Fruit fly (Drosophila melanogaster) whole organism, embryonic: ENCODE data around the gene Cyp28d2.
A peak's percentile ranks its signal among the peaks of the same experiment; 100 is the strongest.

Experiments used
- Ada2b ChIP-seq: fragments of 200-800 bp; sonication (Bioruptor generic); IDR thresholded peaks from 2 replicates; pipeline ENCODE4 v1.3.6; 2022; ENCODE audit warnings: missing biosample characterization, missing genetic modification characterization
- CG12104 ChIP-seq: fragments of 200-800 bp; sonication (Bioruptor generic); optimal IDR thresholded peaks from 3 replicates; lab custom pipeline; 2016; ENCODE audit warnings: missing biosample characterization, missing genetic modification characterization
- CG13296 ChIP-seq: fragments of 200-800 bp; sonication (Bioruptor generic); optimal IDR thresholded peaks from 3 replicates; lab custom pipeline; 2018; ENCODE audit warnings: missing biosample characterization, mild to moderate bottlenecking, missing genetic modification characterization
- CG13424 ChIP-seq: fragments of 200-800 bp; sonication (Bioruptor generic); optimal IDR thresholded peaks from 2 replicates; lab custom pipeline; 2019; ENCODE audit warnings: missing biosample characterization, mild to moderate bottlenecking, missing genetic modification characterization, moderate library complexity
- CG15011 ChIP-seq: fragments of 200-800 bp; sonication (Bioruptor generic); optimal IDR thresholded peaks from 3 replicates; lab custom pipeline; 2018; ENCODE audit warnings: missing biosample characterization, mild to moderate bottlenecking, missing genetic modification characterization
- CG15269 ChIP-seq: fragments of 200-800 bp; sonication (Bioruptor generic); optimal IDR thresholded peaks from 2 replicates; lab custom pipeline; 2018; ENCODE audit warnings: missing biosample characterization, mild to moderate bottlenecking, missing genetic modification characterization, moderate library complexity
- CG1603 ChIP-seq: fragments of 200-800 bp; sonication (Bioruptor generic); optimal IDR thresholded peaks from 2 replicates; lab custom pipeline; 2019; ENCODE audit warnings: missing biosample characterization, mild to moderate bottlenecking, missing genetic modification characterization, moderate library complexity
- CG17385 ChIP-seq: fragments of 200-800 bp; sonication (Bioruptor generic); optimal IDR thresholded peaks from 3 replicates; lab custom pipeline; 2018; ENCODE audit warnings: missing biosample characterization, mild to moderate bottlenecking, missing genetic modification characterization
- CG18011 ChIP-seq: fragments of 200-800 bp; sonication (Bioruptor generic); optimal IDR thresholded peaks from 2 replicates; lab custom pipeline; 2017; ENCODE audit warnings: missing biosample characterization, missing genetic modification characterization, mild to moderate bottlenecking, moderate library complexity, missing genotype
- CG18476 ChIP-seq: fragments of 200-800 bp; sonication (Bioruptor generic); optimal IDR thresholded peaks from 2 replicates; lab custom pipeline; 2016; ENCODE audit warnings: missing biosample characterization, mild to moderate bottlenecking, missing genetic modification characterization
- CG30403 ChIP-seq: fragments of 200-800 bp; sonication (Bioruptor generic); optimal IDR thresholded peaks from 3 replicates; lab custom pipeline; 2016; ENCODE audit warnings: missing biosample characterization, missing genetic modification characterization
- CG3065 ChIP-seq: fragments of 200-800 bp; sonication (Bioruptor generic); optimal IDR thresholded peaks from 2 replicates; lab custom pipeline; 2016; ENCODE audit warnings: missing biosample characterization, missing genetic modification characterization
- CG32767 ChIP-seq: fragments of 200-800 bp; sonication (Bioruptor generic); IDR thresholded peaks from 2 replicates; pipeline ENCODE4 v1.3.6; 2022; ENCODE audit warnings: missing biosample characterization, missing genetic modification characterization
- CG43689 ChIP-seq: fragments of 200-800 bp; sonication (Bioruptor generic); IDR thresholded peaks from 2 replicates; pipeline ENCODE4 v1.3.6; 2022; ENCODE audit warnings: missing biosample characterization, missing genetic modification characterization
- CG7357 ChIP-seq: fragments of 200-800 bp; sonication (Bioruptor generic); IDR thresholded peaks from 3 replicates; pipeline ENCODE4 v1.3.6; 2022; ENCODE audit warnings: missing biosample characterization, missing genetic modification characterization
- CG7745 ChIP-seq: fragments of 200-800 bp; sonication (Bioruptor generic); optimal IDR thresholded peaks from 2 replicates; lab custom pipeline; 2018; ENCODE audit warnings: missing biosample characterization, mild to moderate bottlenecking, missing genetic modification characterization, moderate library complexity
- CG8944 ChIP-seq: fragments of 200-800 bp; sonication (Bioruptor generic); optimal IDR thresholded peaks from 3 replicates; lab custom pipeline; 2016; ENCODE audit warnings: missing biosample characterization, missing genetic modification characterization
- CG9437 ChIP-seq: fragments of 200-800 bp; sonication (Bioruptor generic); optimal IDR thresholded peaks from 2 replicates; lab custom pipeline; 2018; ENCODE audit warnings: missing biosample characterization, mild to moderate bottlenecking, missing genetic modification characterization
- CG9876 ChIP-seq: fragments of 200-800 bp; sonication (Bioruptor generic); optimal IDR thresholded peaks from 2 replicates; lab custom pipeline; 2016; ENCODE audit warnings: missing biosample characterization, missing genetic modification characterization
- CoRest ChIP-seq: fragments of 200-800 bp; sonication (Bioruptor generic); optimal IDR thresholded peaks from 3 replicates; lab custom pipeline; 2018; ENCODE audit warnings: missing biosample characterization, mild to moderate bottlenecking, missing genetic modification characterization, moderate library complexity
- Doc3 ChIP-seq: fragments of 200-800 bp; sonication (Bioruptor generic); IDR thresholded peaks from 3 replicates; pipeline ENCODE4 v1.3.6; 2022; ENCODE audit warnings: missing biosample characterization, missing genetic modification characterization; ENCODE audit not compliant: partially characterized antibody
- Ets65A ChIP-seq: fragments of 200-800 bp; sonication (Bioruptor generic); peaks from one replicate; lab custom pipeline; 2016; ENCODE audit warnings: missing biosample characterization, missing genetic modification characterization
- Ets97D ChIP-seq: fragments of 200-800 bp; sonication (Bioruptor generic); optimal IDR thresholded peaks from 3 replicates; lab custom pipeline; 2016; ENCODE audit warnings: missing biosample characterization, missing genetic modification characterization
- H2.0 ChIP-seq: fragments of 200-800 bp; sonication (Bioruptor generic); IDR thresholded peaks from 2 replicates; pipeline ENCODE4 v1.3.6; 2022; ENCODE audit warnings: missing biosample characterization, missing genetic modification characterization
- HLHmδ ChIP-seq: fragments of 200-800 bp; sonication (Bioruptor generic); optimal IDR thresholded peaks from 2 replicates; lab custom pipeline; 2018; ENCODE audit warnings: missing biosample characterization, mild to moderate bottlenecking, missing genetic modification characterization, moderate library complexity
- Hmx ChIP-seq: fragments of 200-800 bp; sonication (Bioruptor generic); optimal IDR thresholded peaks from 2 replicates; lab custom pipeline; 2016; ENCODE audit warnings: missing biosample characterization, missing genetic modification characterization
- Hr3 ChIP-seq: fragments of 200-800 bp; sonication (Bioruptor generic); optimal IDR thresholded peaks from 3 replicates; lab custom pipeline; 2016; ENCODE audit warnings: missing biosample characterization, missing genetic modification characterization
- Hr51 ChIP-seq, 2 experiments: fragments of 200-800 bp; sonication (Bioruptor generic); optimal IDR thresholded peaks; 2 replicates in 1 of 2; 3 replicates in 1 of 2; lab custom pipeline; 2016 to 2018; ENCODE audit warnings: missing biosample characterization in 2 of 2, missing genetic modification characterization in 2 of 2, mild to moderate bottlenecking in 1 of 2, moderate library complexity in 1 of 2
- Lim3 ChIP-seq: fragments of 200-800 bp; sonication (Bioruptor generic); IDR thresholded peaks from 2 replicates; pipeline ENCODE4 v1.3.6; 2022; ENCODE audit warnings: missing biosample characterization, missing genetic modification characterization
- Myb ChIP-seq: fragments of 200-800 bp; sonication (Bioruptor generic); optimal IDR thresholded peaks from 2 replicates; lab custom pipeline; 2016; ENCODE audit warnings: missing biosample characterization, missing genetic modification characterization
- Nf-YC ChIP-seq: fragments of 200-800 bp; optimal IDR thresholded peaks from 3 replicates; lab custom pipeline; 2019; ENCODE audit warnings: missing biosample characterization, mild to moderate bottlenecking, missing genetic modification characterization, moderate library complexity
- Rx ChIP-seq: fragments of 200-800 bp; sonication (Bioruptor generic); IDR thresholded peaks from 2 replicates; pipeline ENCODE4 v1.3.6; 2022; ENCODE audit warnings: missing biosample characterization, missing genetic modification characterization
- Sry-β ChIP-seq: fragments of 200-800 bp; sonication (Bioruptor generic); optimal IDR thresholded peaks from 2 replicates; lab custom pipeline; 2018; ENCODE audit warnings: missing biosample characterization, mild to moderate bottlenecking, missing genetic modification characterization, moderate library complexity
- Ssrp ChIP-seq: fragments of 200-800 bp; sonication (Bioruptor generic); optimal IDR thresholded peaks from 2 replicates; lab custom pipeline; 2018; ENCODE audit warnings: missing biosample characterization, mild to moderate bottlenecking, missing genetic modification characterization, moderate library complexity
- chinmo ChIP-seq: fragments of 200-800 bp; sonication (Bioruptor generic); IDR thresholded peaks from 4 replicates; pipeline ENCODE4 v1.3.6; 2022; ENCODE audit warnings: missing biosample characterization, missing genetic modification characterization; ENCODE audit not compliant: partially characterized antibody
- chn ChIP-seq: fragments of 200-800 bp; sonication (Bioruptor generic); optimal IDR thresholded peaks from 2 replicates; lab custom pipeline; 2016; ENCODE audit warnings: missing biosample characterization, missing genetic modification characterization
- da ChIP-seq: fragments of 200-800 bp; sonication (Bioruptor generic); optimal IDR thresholded peaks from 2 replicates; lab custom pipeline; 2016; ENCODE audit warnings: missing biosample characterization, missing genetic modification characterization
- dimm ChIP-seq: fragments of 200-800 bp; sonication (Bioruptor generic); IDR thresholded peaks from 2 replicates; pipeline ENCODE4 v1.3.6; 2022; ENCODE audit warnings: missing biosample characterization, missing genetic modification characterization
- dm ChIP-seq: fragments of 200-800 bp; sonication (Bioruptor generic); optimal IDR thresholded peaks from 3 replicates; lab custom pipeline; 2016; ENCODE audit warnings: missing biosample characterization, missing genetic modification characterization
- dmrt99B ChIP-seq: fragments of 200-800 bp; sonication (Bioruptor generic); optimal IDR thresholded peaks from 2 replicates; lab custom pipeline; 2018; ENCODE audit warnings: missing biosample characterization, mild to moderate bottlenecking, missing genetic modification characterization, moderate library complexity
- dpn ChIP-seq, 2 experiments: fragments of 200-800 bp; sonication (Bioruptor generic); optimal IDR thresholded peaks; 3 replicates each; lab custom pipeline; 2016; ENCODE audit warnings: missing biosample characterization in 2 of 2, missing genetic modification characterization in 2 of 2
- eve ChIP-seq, 2 experiments: fragments of >200 bp; optimal IDR thresholded peaks; 2 replicates each; lab custom pipeline; 2017; ENCODE audit warnings: missing biosample characterization in 2 of 2, missing genetic modification characterization in 2 of 2
- org-1 ChIP-seq: fragments of 200-800 bp; sonication (Bioruptor generic); optimal IDR thresholded peaks from 2 replicates; lab custom pipeline; 2017; ENCODE audit warnings: missing biosample characterization, missing genetic modification characterization
- row ChIP-seq: fragments of 200-800 bp; sonication (Bioruptor generic); IDR thresholded peaks from 3 replicates; pipeline ENCODE4 v1.3.6; 2022; ENCODE audit warnings: missing biosample characterization, missing genetic modification characterization
- shn ChIP-seq: fragments of 200-800 bp; sonication (Bioruptor generic); optimal IDR thresholded peaks from 3 replicates; lab custom pipeline; 2016; ENCODE audit warnings: missing biosample characterization, missing genetic modification characterization
- slbo ChIP-seq: fragments of 200-800 bp; sonication (Bioruptor generic); IDR thresholded peaks from 2 replicates; pipeline ENCODE4 v1.3.6; 2022; ENCODE audit warnings: missing biosample characterization, missing genetic modification characterization
- sr ChIP-seq: fragments of 200-800 bp; sonication (Bioruptor generic); IDR thresholded peaks from 3 replicates; pipeline ENCODE4 v1.3.6; 2022; ENCODE audit warnings: missing biosample characterization, missing genetic modification characterization
- ssp ChIP-seq: fragments of 200-800 bp; sonication (Bioruptor generic); IDR thresholded peaks from 2 replicates; pipeline ENCODE4 v1.3.6; 2022; ENCODE audit warnings: missing biosample characterization, missing genetic modification characterization
- usp ChIP-seq: fragments of >200 bp; optimal IDR thresholded peaks from 2 replicates; lab custom pipeline; 2017; ENCODE audit warnings: missing biosample characterization, missing genetic modification characterization
- zen ChIP-seq: fragments of 200-800 bp; sonication (Bioruptor generic); optimal IDR thresholded peaks from 3 replicates; lab custom pipeline; 2018; ENCODE audit warnings: missing biosample characterization, mild to moderate bottlenecking, missing genetic modification characterization, moderate library complexity

Gene Cyp28d2

DNA sequence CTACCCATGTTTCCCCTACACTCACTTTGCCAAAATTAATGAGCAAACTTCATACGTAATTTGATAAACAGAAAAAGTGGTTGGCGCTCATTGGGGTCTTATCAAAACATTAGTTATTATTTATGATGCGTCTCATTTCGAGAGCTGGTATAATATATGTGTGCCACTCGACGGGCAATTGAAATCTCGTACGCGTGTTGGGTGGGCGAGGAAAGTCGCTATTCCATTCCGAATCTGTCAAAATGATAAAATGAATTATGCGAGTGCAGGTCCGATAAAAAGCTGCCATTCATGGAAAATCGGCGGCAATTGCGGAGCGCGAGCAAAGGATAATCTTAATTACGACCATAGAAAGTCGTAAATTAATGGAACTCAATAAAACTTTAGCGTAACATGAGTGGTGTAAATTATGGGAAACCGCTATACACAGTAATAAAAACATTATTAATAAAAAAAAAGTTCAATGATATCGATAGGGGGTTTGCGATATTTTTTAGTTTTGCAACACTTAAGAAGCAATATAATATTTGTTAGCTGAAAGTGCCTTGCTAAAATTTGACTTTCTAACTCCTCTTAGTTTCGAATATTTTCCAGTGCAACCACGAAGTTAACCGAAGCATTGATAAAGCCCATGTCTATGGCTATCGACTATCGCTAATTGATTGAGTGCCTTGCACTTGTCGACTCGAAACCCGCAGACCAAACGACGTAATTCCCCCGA, 35.3 kb downstream of the Cyp28d2 start (continued):
- peak in 1 of 2 experiments; percentile 46 for TF ChIP-seq Hr51 (GFP tag; optimal IDR thresholded peaks at IDR 0.05; lab: Kevin White, UChicago)
- peak in 1 of 2 experiments; percentile 50 for TF ChIP-seq eve (GFP tag; optimal IDR thresholded peaks at IDR 0.05; lab: Kevin White, UChicago)
- no peak for TF ChIP-seq CG18476 (GFP tag; lab: Kevin White, UChicago)
- TF ChIP-seq Ets97D (GFP tag; lab: Kevin White, UChicago) = no peak
- TF ChIP-seq Nf-YC (tag; lab: Kevin White, UChicago) = no peak
- TF ChIP-seq CG9437 (GFP tag; lab: Kevin White, UChicago) = peak; percentile 3
- no peak for TF ChIP-seq CG18011
- TF ChIP-seq dm (GFP tag; lab: Kevin White, UChicago) = no peak
- no peak for TF ChIP-seq CG9876
- peak; percentile 41 for TF ChIP-seq dmrt99B (tag; lab: Kevin White, UChicago)
- TF ChIP-seq org-1 (GFP tag; lab: Kevin White, UChicago) = no peak
- TF ChIP-seq CG17385 = peak; percentile 21
- no peak for TF ChIP-seq slbo (GFP tag; lab: Robert Waterston, UW)
- TF ChIP-seq zen (tag; lab: Kevin White, UChicago) = no peak
- no peak for TF ChIP-seq CG13424
- TF ChIP-seq CG15011 (GFP tag; lab: Kevin White, UChicago) = no peak
- TF ChIP-seq usp (GFP tag; lab: Kevin White, UChicago) = no peak
- TF ChIP-seq Hmx = no peak
- TF ChIP-seq dpn (GFP tag; optimal IDR thresholded peaks at IDR 0.05; lab: Kevin White, UChicago) = peak in 1 of 2 experiments; percentile 7
- no peak for TF ChIP-seq shn (GFP tag; lab: Kevin White, UChicago)
- TF ChIP-seq row = peak; percentile 54; the same call in 2 of the 3 replicates
- no peak for TF ChIP-seq CG32767 (GFP tag; lab: Robert Waterston, UW)
- TF ChIP-seq CG7357 (GFP tag; lab: Robert Waterston, UW) = no peak
- no peak for TF ChIP-seq CG8944 (GFP tag; lab: Kevin White, UChicago)
- peak; percentile 21; the same call in 1 of the 2 replicates for TF ChIP-seq H2.0 (GFP tag; lab: Robert Waterston, UW)
- TF ChIP-seq Rx (GFP tag; lab: Robert Waterston, UW) = no peak
- no peak for TF ChIP-seq da (GFP tag; lab: Kevin White, UChicago)
- TF ChIP-seq CG30403 (GFP tag; lab: Kevin White, UChicago) = peak; percentile 12
- no peak for TF ChIP-seq chn (GFP tag; lab: Kevin White, UChicago)
- TF ChIP-seq CG13296 (GFP tag; lab: Kevin White, UChicago) = peak; percentile 17
- TF ChIP-seq Doc3 (GFP tag; lab: Robert Waterston, UW) = no peak
- TF ChIP-seq Lim3 (GFP tag; lab: Robert Waterston, UW) = no peak
- no peak for TF ChIP-seq dimm (GFP tag; lab: Robert Waterston, UW)
- TF ChIP-seq sr (GFP tag; lab: Robert Waterston, UW) = no peak
- no peak for TF ChIP-seq CG7745 (tag; lab: Kevin White, UChicago)
- no peak for TF ChIP-seq Ssrp (tag; lab: Kevin White, UChicago)
- no peak for TF ChIP-seq Ada2b (GFP tag; lab: Robert Waterston, UW)
- no peak for TF ChIP-seq CG1603 (tag; lab: Kevin White, UChicago)
- TF ChIP-seq CoRest = peak; percentile 11
- TF ChIP-seq CG15269 (tag; lab: Kevin White, UChicago) = peak; percentile 42
- peak; percentile 40 for TF ChIP-seq Ets65A (GFP tag; lab: Kevin White, UChicago)
- no peak for TF ChIP-seq HLHmδ (GFP tag; lab: Kevin White, UChicago)
- TF ChIP-seq Hr3 (GFP tag; lab: Kevin White, UChicago) = no peak
- no peak for TF ChIP-seq CG3065 (GFP tag; lab: Kevin White, UChicago)
- TF ChIP-seq CG12104 = no peak
- no peak for TF ChIP-seq ssp (GFP tag; lab: Robert Waterston, UW)
- TF ChIP-seq chinmo (GFP tag; lab: Robert Waterston, UW) = 0 out of 4 replicates have a peak, but pooled peaks have one; percentile 41
- no peak for TF ChIP-seq Sry-β
- TF ChIP-seq Myb (GFP tag; lab: Kevin White, UChicago) = no peak
- TF ChIP-seq CG43689 = no peak
